Worm (Caenorhabditis elegans) whole organism, L1 larva: Measurements from ENCODE around the gene rgs-5.

Source experiments
- aly-2 ChIP-seq: fragments of 150-350 bp; optimal IDR thresholded peaks from 2 replicates; lab custom pipeline; 2014; ENCODE audit warnings: missing biosample characterization, missing genetic modification characterization
- ama-1 ChIP-seq: fragments of 150-350 bp; optimal IDR thresholded peaks from 2 replicates; lab custom pipeline; 2014
- dpl-1 ChIP-seq, 3 experiments: fragments of 150-350 bp in 2 of 3; sonication (generic microtip) in 1 of 3; optimal IDR thresholded peaks; 2 replicates each; lab custom pipeline; 2014 to 2017; ENCODE audit warnings: missing biosample characterization in 3 of 3, missing genetic modification characterization in 3 of 3, missing genetic modification reagents in 3 of 3
- hlh-17 ChIP-seq: fragments of 200-800 bp; sonication (Bioruptor generic); optimal IDR thresholded peaks from 2 replicates; lab custom pipeline; 2018; ENCODE audit warnings: missing genetic modification characterization, mild to moderate bottlenecking, missing compliant biosample characterization, moderate library complexity, borderline replicate concordance
- mdl-1 ChIP-seq, 2 experiments: fragments of 150-350 bp; optimal IDR thresholded peaks; 2 replicates each; lab custom pipeline; 2014 to 2017; ENCODE audit warnings: missing biosample characterization in 2 of 2, missing genetic modification characterization in 2 of 2, inconsistent platforms in 1 of 2
- nhr-237 ChIP-seq: fragments of 150-350 bp; optimal IDR thresholded peaks from 2 replicates; lab custom pipeline; 2014; ENCODE audit warnings: missing biosample characterization, missing genetic modification characterization
- pqm-1 ChIP-seq: sonication (generic microtip); optimal IDR thresholded peaks from 3 replicates; lab custom pipeline; 2017; ENCODE audit warnings: missing biosample characterization, missing genetic modification characterization
- skn-1 ChIP-seq: fragments of 150-350 bp; optimal IDR thresholded peaks from 2 replicates; lab custom pipeline; 2014; ENCODE audit warnings: missing biosample characterization, missing genetic modification characterization
- snpc-4 ChIP-seq: fragments of 150-350 bp; optimal IDR thresholded peaks from 2 replicates; lab custom pipeline; 2014; ENCODE audit warnings: missing biosample characterization, missing genetic modification characterization
- sox-4 ChIP-seq: sonication (generic microtip); optimal IDR thresholded peaks from 2 replicates; lab custom pipeline; 2016; ENCODE audit warnings: missing genetic modification characterization, missing compliant biosample characterization
- unc-86 ChIP-seq: sonication (generic microtip); optimal IDR thresholded peaks from 2 replicates; lab custom pipeline; 2016; ENCODE audit warnings: missing genetic modification characterization, missing compliant biosample characterization
- ztf-11 ChIP-seq, 2 experiments: sonication (generic microtip); optimal IDR thresholded peaks; 2 replicates each; lab custom pipeline; 2016 to 2017; ENCODE audit warnings: missing genetic modification characterization in 2 of 2, missing biosample characterization in 1 of 2, missing compliant biosample characterization in 1 of 2

DNA sequence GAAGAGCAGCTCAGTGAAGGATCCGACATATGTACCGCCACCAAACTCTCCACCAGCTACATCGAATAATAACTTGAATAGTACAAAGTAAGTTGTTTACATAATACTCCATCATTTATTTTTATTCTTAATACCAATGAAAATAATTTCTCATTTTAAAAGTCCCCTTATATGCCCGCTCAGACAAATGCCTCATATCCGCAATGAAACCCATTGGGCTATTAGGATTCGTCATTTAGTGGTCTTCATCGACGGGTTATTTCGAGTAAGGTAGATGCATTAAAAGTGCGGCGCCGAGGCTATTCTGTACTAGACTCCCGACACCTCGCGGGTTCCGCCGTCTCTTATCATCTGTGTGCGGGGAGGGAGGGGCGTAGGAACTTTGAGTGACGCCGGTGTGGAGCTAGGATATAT, 44.7 kb upstream of the rgs-5 start:
- TF ChIP-seq ama-1 (lab: Kevin White, UChicago): peak; percentile 75
- no peak for TF ChIP-seq sox-4 (tag; lab: Kevin White, UChicago)
- TF ChIP-seq dpl-1 (GFP tag; optimal IDR thresholded peaks at IDR 0.05; lab: Kevin White, UChicago): no peak
- peak in 1 of 2 experiments; percentile 1 for TF ChIP-seq ztf-11 (tag; optimal IDR thresholded peaks at IDR 0.05; lab: Kevin White, UChicago)
- no peak for TF ChIP-seq mdl-1 (tag; optimal IDR thresholded peaks at IDR 0.05; lab: Kevin White, UChicago)
- no peak for TF ChIP-seq aly-2 (tag; lab: Kevin White, UChicago)
- no peak for TF ChIP-seq unc-86
- TF ChIP-seq pqm-1 (tag; lab: Kevin White, UChicago): no peak
- TF ChIP-seq nhr-237 (tag; lab: Kevin White, UChicago): no peak
- no peak for TF ChIP-seq hlh-17 (GFP tag; lab: Kevin White, UChicago)
- TF ChIP-seq skn-1 (tag; lab: Kevin White, UChicago): no peak
- TF ChIP-seq snpc-4: peak; percentile 98
